Fruit fly (Drosophila melanogaster) whole organism, embryonic: Measurements from ENCODE around the gene CG6481.
A peak's percentile ranks its signal among the peaks of the same experiment; 100 is the strongest.

Experiments
- CG10147 ChIP-seq: fragments of 200-800 bp; sonication (Bioruptor generic); optimal IDR thresholded peaks from 2 replicates; lab custom pipeline; 2019; ENCODE audit warnings: missing biosample characterization, mild to moderate bottlenecking, missing genetic modification characterization, moderate library complexity
- CG11695 ChIP-seq: fragments of 200-800 bp; sonication (Bioruptor generic); IDR thresholded peaks from 3 replicates; pipeline ENCODE4 v1.3.6; 2022; ENCODE audit warnings: missing biosample characterization, missing genetic modification characterization
- CG11696 ChIP-seq: fragments of 200-800 bp; sonication (Bioruptor generic); IDR thresholded peaks from 2 replicates; pipeline ENCODE4 v1.3.6; 2022; ENCODE audit warnings: missing biosample characterization, missing genetic modification characterization
- CG13775 ChIP-seq: fragments of 200-800 bp; sonication (Bioruptor generic); optimal IDR thresholded peaks from 3 replicates; lab custom pipeline; 2017; ENCODE audit warnings: missing biosample characterization, mild to moderate bottlenecking, missing genetic modification characterization
- CG17612 ChIP-seq: fragments of 200-800 bp; sonication (Bioruptor generic); IDR thresholded peaks from 2 replicates; pipeline ENCODE4 v1.3.6; 2022; ENCODE audit warnings: missing biosample characterization, missing genetic modification characterization
- CG2116 ChIP-seq: fragments of 200-800 bp; sonication (Bioruptor generic); optimal IDR thresholded peaks from 3 replicates; lab custom pipeline; 2018; ENCODE audit warnings: missing biosample characterization, mild to moderate bottlenecking, missing genetic modification characterization
- CG2129 ChIP-seq: fragments of 200-800 bp; sonication (Bioruptor generic); IDR thresholded peaks from 2 replicates; pipeline ENCODE4 v1.3.6; 2022; ENCODE audit warnings: missing biosample characterization, missing genetic modification characterization; ENCODE audit not compliant: partially characterized antibody
- CG2875 ChIP-seq: fragments of 200-800 bp; sonication (Bioruptor generic); optimal IDR thresholded peaks from 2 replicates; lab custom pipeline; 2017; ENCODE audit warnings: missing biosample characterization, mild to moderate bottlenecking, missing genetic modification characterization, missing genetic modification reagents
- CG30020 ChIP-seq: fragments of 200-800 bp; optimal IDR thresholded peaks from 2 replicates; lab custom pipeline; 2019; ENCODE audit warnings: missing biosample characterization, mild to moderate bottlenecking, missing genetic modification characterization, moderate library complexity
- CG31388 ChIP-seq: fragments of 200-800 bp; sonication (Bioruptor generic); optimal IDR thresholded peaks from 2 replicates; lab custom pipeline; 2016; ENCODE audit warnings: missing biosample characterization, missing genetic modification characterization
- CG32532 ChIP-seq: fragments of 200-800 bp; sonication (Bioruptor generic); IDR thresholded peaks from 2 replicates; pipeline ENCODE4 v1.3.6; 2022; ENCODE audit warnings: missing biosample characterization, missing genetic modification characterization
- CG33213 ChIP-seq: fragments of 200-800 bp; sonication (Bioruptor generic); optimal IDR thresholded peaks from 3 replicates; lab custom pipeline; 2016; ENCODE audit warnings: missing biosample characterization, missing genetic modification characterization
- CG6654 ChIP-seq: fragments of 200-800 bp; sonication (Bioruptor generic); optimal IDR thresholded peaks from 2 replicates; lab custom pipeline; 2017; ENCODE audit warnings: missing biosample characterization, mild to moderate bottlenecking, missing genetic modification characterization
- CG6765 ChIP-seq: fragments of 200-800 bp; sonication (Bioruptor generic); optimal IDR thresholded peaks from 3 replicates; lab custom pipeline; 2017; ENCODE audit warnings: missing biosample characterization, mild to moderate bottlenecking, missing genetic modification characterization
- CG8765 ChIP-seq: fragments of 200-800 bp; sonication (Bioruptor generic); IDR thresholded peaks from 2 replicates; pipeline ENCODE4 v1.3.6; 2022; ENCODE audit warnings: missing biosample characterization, missing genetic modification characterization
- D ChIP-seq, 2 experiments: fragments of 200-800 bp in 1 of 2; fragments of >200 bp in 1 of 2; sonication (Bioruptor generic) in 1 of 2; optimal IDR thresholded peaks; 2 replicates in 1 of 2; 3 replicates in 1 of 2; lab custom pipeline; 2017; ENCODE audit warnings: mild to moderate bottlenecking in 1 of 2, missing biosample characterization in 1 of 2, missing genetic modification characterization in 1 of 2, missing genetic modification reagents in 1 of 2
- Dbx ChIP-seq: fragments of 200-800 bp; sonication (Bioruptor generic); IDR thresholded peaks from 3 replicates; pipeline ENCODE4 v1.3.6; 2022; ENCODE audit warnings: missing biosample characterization, missing genetic modification characterization
- Dref ChIP-seq: fragments of 200-800 bp; sonication (Bioruptor generic); IDR thresholded peaks from 2 replicates; pipeline ENCODE4 v1.3.6; 2022; ENCODE audit warnings: missing biosample characterization, missing genetic modification characterization
- E2f2 ChIP-seq: fragments of 200-800 bp; sonication (Bioruptor generic); IDR thresholded peaks from 2 replicates; pipeline ENCODE4 v1.3.6; 2022; ENCODE audit warnings: missing biosample characterization, missing genetic modification characterization
- Elba2 ChIP-seq: fragments of 200-800 bp; sonication (Bioruptor generic); optimal IDR thresholded peaks from 3 replicates; lab custom pipeline; 2016; ENCODE audit warnings: missing biosample characterization, missing genetic modification characterization
- Ets65A ChIP-seq: fragments of 200-800 bp; sonication (Bioruptor generic); peaks from one replicate; lab custom pipeline; 2016; ENCODE audit warnings: missing biosample characterization, missing genetic modification characterization
- HHEX ChIP-seq: fragments of 200-800 bp; sonication (Bioruptor generic); optimal IDR thresholded peaks from 3 replicates; lab custom pipeline; 2017; ENCODE audit warnings: missing biosample characterization, mild to moderate bottlenecking, missing genetic modification characterization, missing genetic modification reagents
- MBD-R2 ChIP-seq: fragments of 200-800 bp; sonication (Bioruptor generic); IDR thresholded peaks from 2 replicates; pipeline ENCODE4 v1.3.6; 2022; ENCODE audit warnings: missing biosample characterization, missing genetic modification characterization
- Oaz ChIP-seq: fragments of 200-800 bp; sonication (Bioruptor generic); IDR thresholded peaks from 2 replicates; pipeline ENCODE4 v1.3.6; 2022; ENCODE audit warnings: missing biosample characterization, missing genetic modification characterization
- Side ChIP-seq: fragments of 200-800 bp; sonication (Bioruptor generic); optimal IDR thresholded peaks from 2 replicates; lab custom pipeline; 2016; ENCODE audit warnings: missing biosample characterization, missing genetic modification characterization
- Sry-δ ChIP-seq: fragments of 200-800 bp; sonication (Bioruptor generic); optimal IDR thresholded peaks from 2 replicates; lab custom pipeline; 2016; ENCODE audit warnings: missing biosample characterization, missing genetic modification characterization
- Taf1 ChIP-seq: fragments of 200-800 bp; sonication (Bioruptor generic); IDR thresholded peaks from 2 replicates; pipeline ENCODE4 v1.3.6; 2022; ENCODE audit warnings: missing biosample characterization, missing genetic modification characterization
- Tbp ChIP-seq: fragments of >200 bp; optimal IDR thresholded peaks from 2 replicates; lab custom pipeline; 2018; ENCODE audit warnings: missing biosample characterization, missing genetic modification characterization
- Xrp1 ChIP-seq: fragments of 200-800 bp; sonication (Bioruptor generic); IDR thresholded peaks from 2 replicates; pipeline ENCODE4 v1.3.6; 2022; ENCODE audit warnings: missing biosample characterization, missing genetic modification characterization
- ara ChIP-seq: fragments of 200-800 bp; sonication (Bioruptor generic); IDR thresholded peaks from 2 replicates; pipeline ENCODE4 v1.3.6; 2022; ENCODE audit warnings: missing biosample characterization, missing genetic modification characterization
- ash1 ChIP-seq: fragments of 200-800 bp; sonication (Bioruptor generic); optimal IDR thresholded peaks from 2 replicates; lab custom pipeline; 2018; ENCODE audit warnings: missing biosample characterization, mild to moderate bottlenecking, missing genetic modification characterization
- cad ChIP-seq: fragments of >200 bp; optimal IDR thresholded peaks from 2 replicates; lab custom pipeline; 2017; ENCODE audit warnings: missing biosample characterization, missing genetic modification characterization
- chif ChIP-seq, 2 experiments: fragments of 200-800 bp; sonication (Bioruptor generic); optimal IDR thresholded peaks; 3 replicates each; lab custom pipeline; 2016; ENCODE audit warnings: missing biosample characterization in 2 of 2, missing genetic modification characterization in 2 of 2
- crc ChIP-seq: fragments of 200-800 bp; sonication (Bioruptor generic); optimal IDR thresholded peaks from 2 replicates; lab custom pipeline; 2016; ENCODE audit warnings: missing biosample characterization, missing genetic modification characterization
- da ChIP-seq: fragments of 200-800 bp; sonication (Bioruptor generic); optimal IDR thresholded peaks from 2 replicates; lab custom pipeline; 2016; ENCODE audit warnings: missing biosample characterization, missing genetic modification characterization
- dan ChIP-seq: fragments of 200-800 bp; sonication (Bioruptor generic); IDR thresholded peaks from 2 replicates; pipeline ENCODE4 v1.3.6; 2022; ENCODE audit warnings: missing biosample characterization, missing genetic modification characterization
- dimm ChIP-seq: fragments of 200-800 bp; sonication (Bioruptor generic); IDR thresholded peaks from 2 replicates; pipeline ENCODE4 v1.3.6; 2022; ENCODE audit warnings: missing biosample characterization, missing genetic modification characterization
- emc ChIP-seq: fragments of 200-800 bp; sonication (Bioruptor generic); optimal IDR thresholded peaks from 2 replicates; lab custom pipeline; 2016; ENCODE audit warnings: missing biosample characterization, missing genetic modification characterization
- fd3F ChIP-seq: fragments of 200-800 bp; sonication (Bioruptor generic); optimal IDR thresholded peaks from 2 replicates; lab custom pipeline; 2018; ENCODE audit warnings: missing biosample characterization, mild to moderate bottlenecking, missing genetic modification characterization, moderate library complexity
- nerfin-1 ChIP-seq: fragments of 200-800 bp; sonication (Bioruptor generic); optimal IDR thresholded peaks from 3 replicates; lab custom pipeline; 2019; ENCODE audit warnings: missing biosample characterization, mild to moderate bottlenecking, missing genetic modification characterization, moderate library complexity
- odd ChIP-seq: fragments of 200-800 bp; sonication (Bioruptor generic); optimal IDR thresholded peaks from 2 replicates; lab custom pipeline; 2017; ENCODE audit warnings: missing biosample characterization, mild to moderate bottlenecking, missing genetic modification characterization
- pnt ChIP-seq: fragments of 200-800 bp; sonication (Bioruptor generic); optimal IDR thresholded peaks from 3 replicates; lab custom pipeline; 2016; ENCODE audit warnings: missing biosample characterization, missing genetic modification characterization
- psq ChIP-seq: fragments of 200-800 bp; sonication (Bioruptor generic); optimal IDR thresholded peaks from 2 replicates; lab custom pipeline; 2017; ENCODE audit warnings: missing biosample characterization, missing genetic modification characterization
- ro ChIP-seq: fragments of 200-800 bp; sonication (Bioruptor generic); IDR thresholded peaks from 2 replicates; pipeline ENCODE4 v1.3.6; 2022; ENCODE audit warnings: missing biosample characterization, missing genetic modification characterization
- seq ChIP-seq: fragments of 200-800 bp; sonication (Bioruptor generic); IDR thresholded peaks from 2 replicates; pipeline ENCODE4 v1.3.6; 2022; ENCODE audit warnings: missing biosample characterization, missing genetic modification characterization
- shn ChIP-seq: fragments of 200-800 bp; sonication (Bioruptor generic); optimal IDR thresholded peaks from 3 replicates; lab custom pipeline; 2016; ENCODE audit warnings: missing biosample characterization, missing genetic modification characterization
- slou ChIP-seq: fragments of 200-800 bp; sonication (Bioruptor generic); optimal IDR thresholded peaks from 3 replicates; lab custom pipeline; 2016; ENCODE audit warnings: missing biosample characterization, missing genetic modification characterization
- sob ChIP-seq: fragments of 200-800 bp; sonication (Bioruptor generic); IDR thresholded peaks from 2 replicates; pipeline ENCODE4 v1.3.6; 2022; ENCODE audit warnings: missing biosample characterization, missing genetic modification characterization
- sqz ChIP-seq: fragments of 200-800 bp; sonication (Bioruptor generic); optimal IDR thresholded peaks from 3 replicates; lab custom pipeline; 2018; ENCODE audit warnings: missing biosample characterization, mild to moderate bottlenecking, missing genetic modification characterization
- tin ChIP-seq: fragments of 200-800 bp; sonication (Bioruptor generic); optimal IDR thresholded peaks from 3 replicates; lab custom pipeline; 2016; ENCODE audit warnings: missing biosample characterization, missing genetic modification characterization
- ttk ChIP-seq: fragments of 200-800 bp; sonication (Bioruptor generic); IDR thresholded peaks from 2 replicates; pipeline ENCODE4 v2.1.2; 2022; ENCODE audit warnings: missing biosample characterization, missing genetic modification characterization
- unpg ChIP-seq: fragments of 200-800 bp; sonication (Bioruptor generic); optimal IDR thresholded peaks from 3 replicates; lab custom pipeline; 2018; ENCODE audit warnings: missing biosample characterization, mild to moderate bottlenecking, missing genetic modification characterization, moderate library complexity
- vfl ChIP-seq: fragments of 200-800 bp; sonication (Bioruptor generic); optimal IDR thresholded peaks from 2 replicates; lab custom pipeline; 2016; ENCODE audit warnings: missing biosample characterization, missing genetic modification characterization

The CG6481 gene

dm6 chrX:18552451-18552850 is 30.2 kb upstream of the CG6481 start (continued):
- TF ChIP-seq fd3F (GFP tag; lab: Kevin White, UChicago), result no peak
- TF ChIP-seq CG33213 (GFP tag; lab: Kevin White, UChicago), result no peak
- no peak for TF ChIP-seq ro (GFP tag; lab: Robert Waterston, UW)
- TF ChIP-seq seq (GFP tag; lab: Robert Waterston, UW), result no peak
- TF ChIP-seq sqz, result no peak
- TF ChIP-seq Dref (GFP tag; lab: Robert Waterston, UW), result no peak
- no peak for TF ChIP-seq chif (GFP tag; optimal IDR thresholded peaks at IDR 0.05; lab: Kevin White, UChicago)
- TF ChIP-seq odd, result no peak
- peak; percentile 28 for TF ChIP-seq CG13775 (GFP tag; lab: Kevin White, UChicago)
- no peak for TF ChIP-seq CG11696
- TF ChIP-seq Oaz (GFP tag; lab: Robert Waterston, UW), result no peak
- TF ChIP-seq CG11695, result no peak
- TF ChIP-seq CG2875 (GFP tag; lab: Kevin White, UChicago), result no peak
- peak; percentile 4 for TF ChIP-seq shn
- no peak for TF ChIP-seq CG10147 (GFP tag; lab: Kevin White, UChicago)
- no peak for TF ChIP-seq da (GFP tag; lab: Kevin White, UChicago)
- no peak for TF ChIP-seq CG30020 (tag; lab: Kevin White, UChicago)
- TF ChIP-seq Side (GFP tag; lab: Kevin White, UChicago), result no peak
- no peak for TF ChIP-seq Taf1 (GFP tag; lab: Robert Waterston, UW)
- TF ChIP-seq CG17612 (GFP tag; lab: Robert Waterston, UW), result no peak
- no peak for TF ChIP-seq tin (GFP tag; lab: Kevin White, UChicago)
- TF ChIP-seq Elba2, result no peak
- no peak for TF ChIP-seq cad (GFP tag; lab: Kevin White, UChicago)
- peak; percentile 86 for TF ChIP-seq Ets65A (GFP tag; lab: Kevin White, UChicago)
- no peak for TF ChIP-seq Tbp (GFP tag; lab: Kevin White, UChicago)
- TF ChIP-seq nerfin-1, result peak; percentile 8
- no peak for TF ChIP-seq crc (GFP tag; lab: Kevin White, UChicago)
- no peak for TF ChIP-seq CG32532 (GFP tag; lab: Robert Waterston, UW)
- no peak for TF ChIP-seq D (optimal IDR thresholded peaks at IDR 0.05; lab: Kevin White, UChicago)
- TF ChIP-seq D (GFP tag; optimal IDR thresholded peaks at IDR 0.05; lab: Kevin White, UChicago), result peak; percentile 37
- no peak for TF ChIP-seq CG31388
- no peak for TF ChIP-seq dan (GFP tag; lab: Robert Waterston, UW)
- no peak for TF ChIP-seq slou (GFP tag; lab: Kevin White, UChicago)
- TF ChIP-seq dimm (GFP tag; lab: Robert Waterston, UW), result no peak
- TF ChIP-seq vfl, result no peak
- no peak for TF ChIP-seq HHEX
- TF ChIP-seq ara (GFP tag; lab: Robert Waterston, UW), result 0 out of 2 replicates have a peak, but pooled peaks have one; percentile 26
- TF ChIP-seq Dbx (GFP tag; lab: Robert Waterston, UW), result no peak
- no peak for TF ChIP-seq CG8765
- TF ChIP-seq Sry-δ, result no peak
- no peak for TF ChIP-seq CG6654 (GFP tag; lab: Kevin White, UChicago)
- TF ChIP-seq pnt (GFP tag; lab: Kevin White, UChicago), result no peak
- no peak for TF ChIP-seq CG2129 (GFP tag; lab: Robert Waterston, UW)
- TF ChIP-seq emc (GFP tag; lab: Kevin White, UChicago), result no peak
- TF ChIP-seq unpg (GFP tag; lab: Kevin White, UChicago), result peak; percentile 44
- peak; percentile 63; the same call in 1 of the 2 replicates for TF ChIP-seq Xrp1 (GFP tag; lab: Robert Waterston, UW)
- TF ChIP-seq ash1, result no peak
- no peak for TF ChIP-seq MBD-R2 (GFP tag; lab: Robert Waterston, UW)
- peak; percentile 34; the same call in 1 of the 2 replicates for TF ChIP-seq ttk
- TF ChIP-seq CG2116 (GFP tag; lab: Kevin White, UChicago), result no peak
- no peak for TF ChIP-seq psq (GFP tag; lab: Kevin White, UChicago)
- no peak for TF ChIP-seq CG6765
- no peak for TF ChIP-seq sob (GFP tag; lab: Robert Waterston, UW)
- TF ChIP-seq E2f2 (GFP tag; lab: Robert Waterston, UW), result no peak
